Fruit fly (Drosophila melanogaster) whole organism, embryonic: ENCODE results near the gene CG14961.

Experiments
- Atf6 ChIP-seq: fragments of 200-800 bp; sonication (Bioruptor generic); IDR thresholded peaks from 2 replicates; pipeline ENCODE4 v1.3.6; 2022; ENCODE audit warnings: missing biosample characterization, missing genetic modification characterization
- B-H1 ChIP-seq: fragments of 200-800 bp; sonication (Bioruptor generic); IDR thresholded peaks from 3 replicates; pipeline ENCODE4 v1.3.6; 2022; ENCODE audit warnings: missing biosample characterization, missing genetic modification characterization
- Bteb2 ChIP-seq: fragments of 200-800 bp; sonication (Bioruptor generic); optimal IDR thresholded peaks from 2 replicates; lab custom pipeline; 2016; ENCODE audit warnings: missing biosample characterization, missing genetic modification characterization
- CG10209 ChIP-seq: fragments of 200-800 bp; sonication (Bioruptor generic); optimal IDR thresholded peaks from 3 replicates; lab custom pipeline; 2017; ENCODE audit warnings: missing biosample characterization, mild to moderate bottlenecking, missing genetic modification characterization, missing genetic modification reagents
- CG11398 ChIP-seq: fragments of 200-800 bp; sonication (Bioruptor generic); optimal IDR thresholded peaks from 2 replicates; lab custom pipeline; 2016; ENCODE audit warnings: missing biosample characterization, missing genetic modification characterization
- CG12299 ChIP-seq: fragments of 200-800 bp; sonication (Bioruptor generic); optimal IDR thresholded peaks from 2 replicates; lab custom pipeline; 2018; ENCODE audit warnings: missing biosample characterization, mild to moderate bottlenecking, missing genetic modification characterization
- CG13123 ChIP-seq: fragments of 200-800 bp; sonication (Bioruptor generic); optimal IDR thresholded peaks from 2 replicates; lab custom pipeline; 2016; ENCODE audit warnings: missing biosample characterization, missing genetic modification characterization
- CG14050 ChIP-seq: fragments of 200-800 bp; sonication (Bioruptor generic); IDR thresholded peaks from 3 replicates; pipeline ENCODE4 v1.3.6; 2022; ENCODE audit warnings: missing biosample characterization, missing genetic modification characterization
- CG14860 ChIP-seq: fragments of 200-800 bp; sonication (Bioruptor generic); IDR thresholded peaks from 3 replicates; pipeline ENCODE4 v1.3.6; 2022; ENCODE audit warnings: missing biosample characterization, missing genetic modification characterization; ENCODE audit not compliant: partially characterized antibody
- CG17359 ChIP-seq: fragments of 200-800 bp; sonication (Bioruptor generic); optimal IDR thresholded peaks from 3 replicates; lab custom pipeline; 2018; ENCODE audit warnings: missing biosample characterization, mild to moderate bottlenecking, missing genetic modification characterization, moderate library complexity
- CG1792 ChIP-seq: fragments of 200-800 bp; sonication (Bioruptor generic); optimal IDR thresholded peaks from 2 replicates; lab custom pipeline; 2016; ENCODE audit warnings: missing biosample characterization, missing genetic modification characterization
- CG18599 ChIP-seq: fragments of 200-800 bp; sonication (Bioruptor generic); optimal IDR thresholded peaks from 3 replicates; lab custom pipeline; 2017; ENCODE audit warnings: missing biosample characterization, missing genetic modification characterization, mild to moderate bottlenecking, moderate library complexity, missing genetic modification reagents
- CG2678 ChIP-seq: fragments of 200-800 bp; sonication (Bioruptor generic); optimal IDR thresholded peaks from 3 replicates; lab custom pipeline; 2019; ENCODE audit warnings: missing biosample characterization, mild to moderate bottlenecking, missing genetic modification characterization, moderate library complexity
- CG30403 ChIP-seq: fragments of 200-800 bp; sonication (Bioruptor generic); optimal IDR thresholded peaks from 3 replicates; lab custom pipeline; 2016; ENCODE audit warnings: missing biosample characterization, missing genetic modification characterization
- CG32532 ChIP-seq: fragments of 200-800 bp; sonication (Bioruptor generic); IDR thresholded peaks from 2 replicates; pipeline ENCODE4 v1.3.6; 2022; ENCODE audit warnings: missing biosample characterization, missing genetic modification characterization
- CG4404 ChIP-seq: fragments of 200-800 bp; sonication (Bioruptor generic); IDR thresholded peaks from 2 replicates; pipeline ENCODE4 v1.3.6; 2022; ENCODE audit warnings: missing biosample characterization, missing genetic modification characterization
- CG5245 ChIP-seq: fragments of 200-800 bp; sonication (Bioruptor generic); optimal IDR thresholded peaks from 3 replicates; lab custom pipeline; 2016; ENCODE audit warnings: missing biosample characterization, missing genetic modification characterization
- CTCF ChIP-seq: fragments of 200-800 bp; sonication (Bioruptor generic); optimal IDR thresholded peaks from 2 replicates; lab custom pipeline; 2017; ENCODE audit warnings: missing biosample characterization, mild to moderate bottlenecking, missing genetic modification characterization, moderate library complexity
- D19A ChIP-seq: fragments of 200-800 bp; optimal IDR thresholded peaks from 3 replicates; lab custom pipeline; 2019; ENCODE audit warnings: missing biosample characterization, mild to moderate bottlenecking, missing genetic modification characterization, moderate library complexity
- Dek ChIP-seq: fragments of 200-800 bp; sonication (Bioruptor generic); optimal IDR thresholded peaks from 3 replicates; lab custom pipeline; 2019; ENCODE audit warnings: missing biosample characterization, mild to moderate bottlenecking, missing genetic modification characterization, moderate library complexity
- Dfd ChIP-seq, 2 experiments: fragments of >200 bp; optimal IDR thresholded peaks; 2 replicates each; lab custom pipeline; 2017; ENCODE audit warnings: missing biosample characterization in 2 of 2, missing genetic modification characterization in 2 of 2
- Dip3 ChIP-seq: fragments of 200-800 bp; sonication (Bioruptor generic); optimal IDR thresholded peaks from 3 replicates; lab custom pipeline; 2016; ENCODE audit warnings: missing biosample characterization, missing genetic modification characterization
- E2f2 ChIP-seq: fragments of 200-800 bp; sonication (Bioruptor generic); IDR thresholded peaks from 2 replicates; pipeline ENCODE4 v1.3.6; 2022; ENCODE audit warnings: missing biosample characterization, missing genetic modification characterization
- Fer2 ChIP-seq: fragments of 200-800 bp; sonication (Bioruptor generic); optimal IDR thresholded peaks from 2 replicates; lab custom pipeline; 2018; ENCODE audit warnings: missing biosample characterization, mild to moderate bottlenecking, missing genetic modification characterization, moderate library complexity
- Lhr ChIP-seq: fragments of 200-800 bp; sonication (Bioruptor generic); optimal IDR thresholded peaks from 3 replicates; lab custom pipeline; 2017; ENCODE audit warnings: mild to moderate bottlenecking, missing biosample characterization, missing genetic modification reagents, missing genetic modification characterization
- MTF-1 ChIP-seq: fragments of 200-800 bp; sonication (Bioruptor generic); optimal IDR thresholded peaks from 2 replicates; lab custom pipeline; 2018; ENCODE audit warnings: missing biosample characterization, mild to moderate bottlenecking, missing genetic modification characterization, borderline replicate concordance
- Pdp1 ChIP-seq, 2 experiments: fragments of 200-800 bp; sonication (Bioruptor generic); optimal IDR thresholded peaks; 3 replicates each; lab custom pipeline; 2016; ENCODE audit warnings: missing biosample characterization in 2 of 2, missing genetic modification characterization in 2 of 2, mild to moderate bottlenecking in 1 of 2, moderate library complexity in 1 of 2
- Side ChIP-seq: fragments of 200-800 bp; sonication (Bioruptor generic); optimal IDR thresholded peaks from 2 replicates; lab custom pipeline; 2016; ENCODE audit warnings: missing biosample characterization, missing genetic modification characterization
- Xrp1 ChIP-seq: fragments of 200-800 bp; sonication (Bioruptor generic); IDR thresholded peaks from 2 replicates; pipeline ENCODE4 v1.3.6; 2022; ENCODE audit warnings: missing biosample characterization, missing genetic modification characterization
- YL-1 ChIP-seq: fragments of 200-800 bp; sonication (Bioruptor generic); optimal IDR thresholded peaks from 3 replicates; lab custom pipeline; 2017; ENCODE audit warnings: missing biosample characterization, mild to moderate bottlenecking, missing genetic modification characterization
- ab ChIP-seq: fragments of 200-800 bp; sonication (Bioruptor generic); optimal IDR thresholded peaks from 2 replicates; lab custom pipeline; 2016; ENCODE audit warnings: missing biosample characterization, missing genetic modification characterization
- bbx ChIP-seq: fragments of 200-800 bp; sonication (Bioruptor generic); IDR thresholded peaks from 2 replicates; pipeline ENCODE4 v1.3.6; 2022; ENCODE audit warnings: missing biosample characterization, missing genetic modification characterization; ENCODE audit not compliant: partially characterized antibody
- bowl ChIP-seq: fragments of 200-800 bp; sonication (Bioruptor generic); IDR thresholded peaks from 2 replicates; pipeline ENCODE4 v1.3.6; 2022; ENCODE audit warnings: missing biosample characterization, missing genetic modification characterization
- chn ChIP-seq: fragments of 200-800 bp; sonication (Bioruptor generic); optimal IDR thresholded peaks from 2 replicates; lab custom pipeline; 2016; ENCODE audit warnings: missing biosample characterization, missing genetic modification characterization
- crc ChIP-seq: fragments of 200-800 bp; sonication (Bioruptor generic); optimal IDR thresholded peaks from 2 replicates; lab custom pipeline; 2016; ENCODE audit warnings: missing biosample characterization, missing genetic modification characterization
- dpn ChIP-seq, 2 experiments: fragments of 200-800 bp; sonication (Bioruptor generic); optimal IDR thresholded peaks; 3 replicates each; lab custom pipeline; 2016; ENCODE audit warnings: missing biosample characterization in 2 of 2, missing genetic modification characterization in 2 of 2
- eve ChIP-seq, 2 experiments: fragments of >200 bp; optimal IDR thresholded peaks; 2 replicates each; lab custom pipeline; 2017; ENCODE audit warnings: missing biosample characterization in 2 of 2, missing genetic modification characterization in 2 of 2
- fd3F ChIP-seq: fragments of 200-800 bp; sonication (Bioruptor generic); optimal IDR thresholded peaks from 2 replicates; lab custom pipeline; 2018; ENCODE audit warnings: missing biosample characterization, mild to moderate bottlenecking, missing genetic modification characterization, moderate library complexity
- fd64A ChIP-seq: fragments of 200-800 bp; sonication (Bioruptor generic); optimal IDR thresholded peaks from 3 replicates; lab custom pipeline; 2018; ENCODE audit warnings: missing biosample characterization, mild to moderate bottlenecking, missing genetic modification characterization
- gro ChIP-seq: fragments of 200-800 bp; sonication (Bioruptor generic); optimal IDR thresholded peaks from 2 replicates; lab custom pipeline; 2016; ENCODE audit warnings: missing biosample characterization, missing genetic modification characterization
- hb ChIP-seq: fragments of 200-800 bp; sonication (Bioruptor generic); IDR thresholded peaks from 3 replicates; pipeline ENCODE4 v1.3.6; 2022; ENCODE audit warnings: missing biosample characterization, missing genetic modification characterization; ENCODE audit not compliant: partially characterized antibody
- nau ChIP-seq: fragments of 200-800 bp; sonication (Bioruptor generic); optimal IDR thresholded peaks from 3 replicates; lab custom pipeline; 2017; ENCODE audit warnings: missing biosample characterization, mild to moderate bottlenecking, missing genetic modification characterization, missing genetic modification reagents
- pita ChIP-seq: fragments of 200-800 bp; sonication (Bioruptor generic); optimal IDR thresholded peaks from 2 replicates; lab custom pipeline; 2017; ENCODE audit warnings: missing biosample characterization, mild to moderate bottlenecking, missing genetic modification characterization
- rib ChIP-seq: fragments of 200-800 bp; sonication (Bioruptor generic); IDR thresholded peaks from 2 replicates; pipeline ENCODE4 v1.3.6; 2022; ENCODE audit warnings: missing biosample characterization, missing genetic modification characterization
- shn ChIP-seq: fragments of 200-800 bp; sonication (Bioruptor generic); optimal IDR thresholded peaks from 3 replicates; lab custom pipeline; 2016; ENCODE audit warnings: missing biosample characterization, missing genetic modification characterization
- stwl ChIP-seq: fragments of 200-800 bp; sonication (Bioruptor generic); optimal IDR thresholded peaks from 3 replicates; lab custom pipeline; 2018; ENCODE audit warnings: missing biosample characterization, mild to moderate bottlenecking, missing genetic modification characterization, moderate library complexity
- tup ChIP-seq: fragments of 200-800 bp; sonication (Bioruptor generic); optimal IDR thresholded peaks from 2 replicates; lab custom pipeline; 2016; ENCODE audit warnings: missing biosample characterization, mild to moderate bottlenecking, missing genetic modification characterization, moderate library complexity
- unc-4 ChIP-seq: fragments of 200-800 bp; sonication (Bioruptor generic); IDR thresholded peaks from 2 replicates; pipeline ENCODE4 v1.3.6; 2022; ENCODE audit warnings: missing biosample characterization, missing genetic modification characterization; ENCODE audit not compliant: partially characterized antibody
- vfl ChIP-seq: fragments of 200-800 bp; sonication (Bioruptor generic); optimal IDR thresholded peaks from 2 replicates; lab custom pipeline; 2016; ENCODE audit warnings: missing biosample characterization, missing genetic modification characterization

The CG14961 gene

dm6 chr3L:3380225-3381043 lies 50.6 kb downstream of the CG14961 start (continued):
- TF ChIP-seq Side (GFP tag; lab: Kevin White, UChicago) (no peak), bbx (GFP tag; lab: Robert Waterston, UW) (no peak), tup (GFP tag; lab: Kevin White, UChicago) (no peak), CG32532 (GFP tag; lab: Robert Waterston, UW) (no peak), CG5245 (peak; percentile 1), B-H1 (GFP tag; lab: Robert Waterston, UW) (no peak), CG13123 (GFP tag; lab: Kevin White, UChicago) (no peak), nau (GFP tag; lab: Kevin White, UChicago) (peak; percentile 53), CG11398 (GFP tag; lab: Kevin White, UChicago) (no peak), YL-1 (GFP tag; lab: Kevin White, UChicago) (no peak), eve (GFP tag; optimal IDR thresholded peaks at IDR 0.05; lab: Kevin White, UChicago) (no peak), gro (GFP tag; lab: Kevin White, UChicago) (no peak), CG1792 (no peak), CTCF (GFP tag; lab: Kevin White, UChicago) (no peak), crc (no peak), stwl (no peak), CG30403 (GFP tag; lab: Kevin White, UChicago) (no peak), fd3F (GFP tag; lab: Kevin White, UChicago) (no peak), CG14860 (GFP tag; lab: Robert Waterston, UW) (no peak), CG18599 (GFP tag; lab: Kevin White, UChicago) (peak; percentile 10), shn (GFP tag; lab: Kevin White, UChicago) (no peak), bowl (GFP tag; lab: Robert Waterston, UW) (no peak), hb (GFP tag; lab: Robert Waterston, UW) (no peak), unc-4 (GFP tag; lab: Robert Waterston, UW) (no peak), CG14050 (GFP tag; lab: Robert Waterston, UW) (peak; percentile 23; the same call in 1 of the 3 replicates), Lhr (no peak), chn (GFP tag; lab: Kevin White, UChicago) (peak; percentile 6), dpn (GFP tag; optimal IDR thresholded peaks at IDR 0.05; lab: Kevin White, UChicago) (peak in 1 of 2 experiments; percentile 47), CG4404 (GFP tag; lab: Robert Waterston, UW) (no peak), D19A (tag; lab: Kevin White, UChicago) (peak; percentile 47), MTF-1 (GFP tag; lab: Kevin White, UChicago) (no peak), Atf6 (GFP tag; lab: Robert Waterston, UW) (0 out of 2 replicates have a peak, but pooled peaks have one; percentile 17), fd64A (GFP tag; lab: Kevin White, UChicago) (no peak), pita (GFP tag; lab: Kevin White, UChicago) (no peak), Bteb2 (no peak), CG2678 (peak; percentile 69), CG17359 (tag; lab: Kevin White, UChicago) (peak; percentile 55), Fer2 (tag; lab: Kevin White, UChicago) (no peak), Dip3 (no peak), Pdp1 (GFP tag; optimal IDR thresholded peaks at IDR 0.05; lab: Kevin White, UChicago) (peak in 1 of 2 experiments; percentile 12), vfl (GFP tag; lab: Kevin White, UChicago) (no peak), rib (GFP tag; lab: Robert Waterston, UW) (no peak; the same call in 1 of the 2 replicates), Dfd (GFP tag; optimal IDR thresholded peaks at IDR 0.05; lab: Kevin White, UChicago) (no peak), CG10209 (peak; percentile 5), ab (no peak), CG12299 (no peak), Xrp1 (GFP tag; lab: Robert Waterston, UW) (peak; percentile 54; the same call in 1 of the 2 replicates), Dek (no peak), E2f2 (GFP tag; lab: Robert Waterston, UW) (no peak)
